Worm (Caenorhabditis elegans) whole organism, midembryonic: ENCODE data around the gene F53A3.1.
A peak's percentile ranks its signal among the peaks of the same experiment; 100 is the strongest.

ENCODE experiments used
- klf-2 ChIP-seq: fragments of 200-800 bp; sonication (Bioruptor generic); conservative IDR thresholded peaks from 2 replicates; pipeline ENCODE4 v1.3.6; 2022; ENCODE audit warnings: missing genetic modification reagents, missing genetic modification characterization, missing compliant biosample characterization
- ref-1 ChIP-seq: fragments of 200-800 bp; sonication (Bioruptor generic); conservative IDR thresholded peaks from 2 replicates; pipeline ENCODE4 v1.3.6; 2022; ENCODE audit warnings: missing genetic modification reagents, missing genetic modification characterization, missing compliant biosample characterization
- tab-1 ChIP-seq: fragments of 200-800 bp; sonication (Bioruptor generic); IDR thresholded peaks from 2 replicates; pipeline ENCODE4 v1.3.6; 2022; ENCODE audit warnings: missing genetic modification characterization, missing compliant biosample characterization

DNA sequence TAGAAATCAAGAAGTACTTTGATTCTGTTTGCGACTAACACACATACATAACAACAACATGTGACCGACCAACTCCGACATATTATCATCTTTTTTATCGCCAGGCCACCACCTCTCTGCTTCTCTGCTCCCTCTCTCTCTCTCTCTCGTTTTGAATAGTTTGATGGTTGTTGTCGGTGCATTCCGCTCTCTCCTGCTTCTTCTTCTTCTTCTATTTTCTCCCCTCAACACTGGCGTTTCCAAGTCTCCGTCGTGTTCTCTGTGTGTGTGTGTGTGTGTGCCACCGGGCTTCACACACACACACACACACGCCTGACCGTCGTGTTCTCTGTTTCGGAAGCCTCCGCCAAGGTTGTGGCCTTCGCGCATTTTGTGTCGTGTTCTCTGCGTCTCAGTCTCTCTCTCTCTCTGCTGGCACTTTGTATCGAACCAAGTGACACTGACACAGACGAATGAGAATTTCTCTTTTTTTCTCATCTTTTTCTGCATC, 18.3 kb downstream of the F53A3.1 start:
- TF ChIP-seq klf-2 (GFP tag; lab: Robert Waterston, UW) (no peak), tab-1 (GFP tag; lab: Robert Waterston, UW) (peak; percentile 14; the same call in 1 of the 2 replicates), ref-1 (GFP tag; lab: Robert Waterston, UW) (no peak)
